Worm (Caenorhabditis elegans): ENCODE results near the gene cfp-1.

DNA sequence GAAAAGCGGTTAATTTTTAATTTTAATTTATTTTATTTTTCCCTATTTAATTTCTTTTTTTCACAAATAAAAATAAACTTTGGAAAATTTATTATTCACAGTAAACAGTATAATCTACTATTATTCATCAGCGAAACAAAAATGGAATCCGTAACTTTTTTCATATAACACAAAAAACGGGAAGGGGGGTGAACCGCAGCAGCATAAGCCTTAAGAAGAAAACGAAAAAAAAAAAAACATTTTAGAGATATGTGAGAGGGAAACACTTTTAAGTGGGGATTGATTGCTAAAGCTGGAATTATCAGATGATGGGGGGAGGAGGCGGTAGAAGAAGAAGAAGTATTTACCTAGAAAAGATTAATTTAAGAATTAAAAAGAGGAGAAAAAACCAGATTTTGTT lies 30.4 kb downstream of the cfp-1 start:
- TF ChIP-seq lin-13 (GFP tag; optimal IDR thresholded peaks at IDR 0.05) (no peak), lin-14 (GFP tag; optimal IDR thresholded peaks at IDR 0.05) (no peak), nhr-84 (tag; optimal IDR thresholded peaks at IDR 0.05) (no peak), nhr-19 (GFP tag; conservative IDR thresholded peaks at IDR 0.05) (no peak), elt-2 (tag; optimal IDR thresholded peaks at IDR 0.05) (no peak), zag-1 (tag; optimal IDR thresholded peaks at IDR 0.05) (no peak), sox-4 (tag; optimal IDR thresholded peaks at IDR 0.05) (no peak), lsy-2 (tag; optimal IDR thresholded peaks at IDR 0.05) (no peak), unc-62 (GFP tag; optimal IDR thresholded peaks at IDR 0.05) (no peak), irx-1 (tag; optimal IDR thresholded peaks at IDR 0.05) (no peak), unc-98 (GFP tag; IDR thresholded peaks at IDR 0.05) (no peak), tbx-2 (tag; optimal IDR thresholded peaks at IDR 0.05) (no peak), hpl-2 (GFP tag; optimal IDR thresholded peaks at IDR 0.05) (no peak)
